Fruit fly (Drosophila melanogaster) whole organism, wandering third instar larva: ENCODE data around the gene SP1029.

ENCODE experiments used
- Abd-B ChIP-seq: fragments of >200 bp; optimal IDR thresholded peaks from 2 replicates; lab custom pipeline; 2017; ENCODE audit warnings: missing biosample characterization, missing genetic modification characterization
- Dfd ChIP-seq: fragments of >200 bp; optimal IDR thresholded peaks from 2 replicates; lab custom pipeline; 2017; ENCODE audit warnings: missing biosample characterization, missing genetic modification characterization
- Hr78 ChIP-seq: fragments of >200 bp; optimal IDR thresholded peaks from 2 replicates; lab custom pipeline; 2017; ENCODE audit warnings: missing biosample characterization, missing genetic modification characterization
- usp ChIP-seq: fragments of >200 bp; optimal IDR thresholded peaks from 2 replicates; lab custom pipeline; 2017; ENCODE audit warnings: missing biosample characterization, missing genetic modification characterization

- TF ChIP-seq usp (no peak), Abd-B (GFP tag; lab: Kevin White, UChicago) (no peak), Hr78 (GFP tag; lab: Kevin White, UChicago) (no peak), Dfd (GFP tag; lab: Kevin White, UChicago) (no peak)
Measured at dm6 chr3R:29218001-29218400, 32.2 kb downstream of the SP1029 start.
